Fruit fly (Drosophila melanogaster): ENCODE results near the gene Ect3.

Ect3 gene

DNA sequence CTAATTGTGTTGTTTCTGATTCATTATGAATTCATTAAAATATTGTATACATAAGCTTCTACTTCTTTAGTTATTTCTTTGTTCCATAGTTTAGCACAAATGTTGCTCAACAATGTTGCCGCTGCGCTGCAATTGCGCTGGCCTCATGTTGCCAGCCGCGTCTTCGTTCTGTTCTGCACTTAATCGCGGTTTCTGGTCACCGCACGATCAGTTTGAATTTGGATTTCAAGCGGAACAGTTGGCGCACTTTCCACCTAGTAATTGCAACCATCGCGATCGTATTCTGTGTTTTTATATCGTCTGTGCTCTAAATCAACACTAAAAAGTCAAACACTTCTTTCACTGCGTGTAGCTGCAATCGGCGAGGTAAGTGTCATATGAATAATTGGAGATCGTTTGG, at the start of gene Ect3:
TSS of gene Ect3 (plus strand) at position 205 of the 400 bp plus-strand sequence.
- TF ChIP-seq zen (tag; optimal IDR thresholded peaks at IDR 0.05) (peak; percentile 5), insv (GFP tag; optimal IDR thresholded peaks at IDR 0.05) (no peak), ci (GFP tag; IDR thresholded peaks at IDR 0.05) (no peak), vvl (GFP tag; IDR thresholded peaks at IDR 0.05) (no peak), Sry-β (GFP tag; optimal IDR thresholded peaks at IDR 0.05) (no peak), Eip74EF (GFP tag; optimal IDR thresholded peaks at IDR 0.05) (no peak), CG17912 (GFP tag; optimal IDR thresholded peaks at IDR 0.05) (no peak), sr (GFP tag; IDR thresholded peaks at IDR 0.05) (no peak), Deaf1 (tag; optimal IDR thresholded peaks at IDR 0.05) (peak; percentile 32), CG11504 (tag; optimal IDR thresholded peaks at IDR 0.05) (peak; percentile 99), CG16863 (GFP tag; optimal IDR thresholded peaks at IDR 0.05) (no peak), CG2199 (GFP tag; IDR thresholded peaks at IDR 0.05) (peak; percentile 80; the same call in 2 of the 3 replicates), schlank (tag; optimal IDR thresholded peaks at IDR 0.05) (no peak), nom (GFP tag; optimal IDR thresholded peaks at IDR 0.05) (no peak), Fer1 (GFP tag; optimal IDR thresholded peaks at IDR 0.05) (no peak), chm (GFP tag; IDR thresholded peaks at IDR 0.05) (no peak)

- TF ChIP-seq YL-1 (GFP tag; optimal IDR thresholded peaks at IDR 0.05): peak; percentile 81
- TF ChIP-seq CG6254 (GFP tag; optimal IDR thresholded peaks at IDR 0.05): peak; percentile 65
- no peak for TF ChIP-seq CG1529 (GFP tag; optimal IDR thresholded peaks at IDR 0.05)
- TF ChIP-seq CkIIα-i1 (GFP tag; IDR thresholded peaks at IDR 0.05): no peak
- TF ChIP-seq phol (tag; optimal IDR thresholded peaks at IDR 0.05): peak; percentile 96
- TF ChIP-seq pita (GFP tag; optimal IDR thresholded peaks at IDR 0.05): no peak
- TF ChIP-seq CG3281 (GFP tag; optimal IDR thresholded peaks at IDR 0.05): peak; percentile 50
- TF ChIP-seq CG7372 (GFP tag; IDR thresholded peaks at IDR 0.05): no peak
- TF ChIP-seq sc (optimal IDR thresholded peaks at IDR 0.05): no peak
- no peak for TF ChIP-seq sc (GFP tag; optimal IDR thresholded peaks at IDR 0.05)
- TF ChIP-seq CG18262 (tag; optimal IDR thresholded peaks at IDR 0.05): no peak
- TF ChIP-seq nau (GFP tag; optimal IDR thresholded peaks at IDR 0.05): no peak
- peak; percentile 41 for TF ChIP-seq CG12391 (tag; optimal IDR thresholded peaks at IDR 0.05)
- no peak for TF ChIP-seq br (optimal IDR thresholded peaks at IDR 0.05)
- no peak for TF ChIP-seq TFAM (GFP tag; optimal IDR thresholded peaks at IDR 0.05)
- TF ChIP-seq ssp (GFP tag; IDR thresholded peaks at IDR 0.05): no peak
- no peak for TF ChIP-seq sisA (GFP tag; IDR thresholded peaks at IDR 0.05)
- no peak for TF ChIP-seq CG34376 (GFP tag; optimal IDR thresholded peaks at IDR 0.05)
- TF ChIP-seq CG2120 (GFP tag; optimal IDR thresholded peaks at IDR 0.05): peak; percentile 10
- TF ChIP-seq twi (tag; optimal IDR thresholded peaks at IDR 0.05): no peak
- no peak for TF ChIP-seq Sox100B (GFP tag; optimal IDR thresholded peaks at IDR 0.05)
- TF ChIP-seq gcm2 (GFP tag; optimal IDR thresholded peaks at IDR 0.05): peak; percentile 14
- no peak for TF ChIP-seq Lpt (GFP tag; optimal IDR thresholded peaks at IDR 0.05)
- TF ChIP-seq fu2 (GFP tag; optimal IDR thresholded peaks at IDR 0.05): no peak
- no peak for TF ChIP-seq sd (tag; optimal IDR thresholded peaks at IDR 0.05)
- TF ChIP-seq HLH54F (GFP tag; optimal IDR thresholded peaks at IDR 0.05): no peak
- no peak for TF ChIP-seq HLH3B (GFP tag; IDR thresholded peaks at IDR 0.05)
- TF ChIP-seq Ets97D (GFP tag; optimal IDR thresholded peaks at IDR 0.05): peak; percentile 41
- no peak for TF ChIP-seq CG2202 (tag; optimal IDR thresholded peaks at IDR 0.05)
- TF ChIP-seq CG14441 (GFP tag; IDR thresholded peaks at IDR 0.05): no peak
- no peak for TF ChIP-seq org-1 (GFP tag; optimal IDR thresholded peaks at IDR 0.05)
- TF ChIP-seq NfI (GFP tag; optimal IDR thresholded peaks at IDR 0.05): no peak
- TF ChIP-seq Stat92E (GFP tag; optimal IDR thresholded peaks at IDR 0.05): no peak
- no peak for TF ChIP-seq yki (optimal IDR thresholded peaks at IDR 0.05)
- no peak for TF ChIP-seq hb (GFP tag; IDR thresholded peaks at IDR 0.05; ENCODE audit: partially characterized antibody)
Observed at dm6 chr3R:11949387-11950029, 49.6 kb upstream of the Ect3 start, which contains the start of gene CG31211. Gene CG31211 (plus strand): TSS chr3R:11949680.

Data from whole organism, embryonic.